Fruit fly (Drosophila melanogaster): ENCODE data around the gene CG8620.
A peak's percentile ranks its signal among the peaks of the same experiment; 100 is the strongest.

The CG8620 gene

DNA sequence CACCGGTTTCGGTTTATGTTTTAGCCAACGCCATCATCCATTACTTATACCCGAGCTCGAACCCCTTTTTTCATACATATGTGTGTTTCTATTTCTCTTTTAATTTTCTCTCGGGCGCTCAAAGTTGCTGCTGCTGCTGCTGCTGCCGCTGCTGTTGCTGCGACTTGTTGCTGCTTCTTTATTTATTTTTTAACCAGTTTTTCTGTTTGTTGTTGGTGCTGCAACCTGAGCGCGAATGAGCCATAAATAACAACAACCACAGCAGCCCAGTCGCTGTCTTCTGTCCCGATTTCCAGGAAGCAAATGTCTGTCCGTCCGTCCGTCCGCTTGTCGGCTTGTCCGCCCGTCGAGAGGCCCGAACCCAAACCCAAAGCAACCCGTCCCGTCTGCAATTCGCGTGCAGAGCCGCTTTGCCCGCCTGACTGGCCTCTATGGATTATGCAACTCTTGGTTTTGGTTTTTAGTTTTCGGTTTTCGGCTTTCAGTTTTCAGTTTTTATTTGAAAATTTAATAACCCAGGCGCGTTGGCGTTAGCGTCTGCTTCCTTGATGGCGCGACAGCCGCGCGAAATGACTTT is 20.2 kb upstream of the CG8620 start:
- TF ChIP-seq Med (GFP tag) (peak; percentile 66), CG13624 (GFP tag; optimal IDR thresholded peaks at IDR 0.05) (no peak), CG32772 (GFP tag; IDR thresholded peaks at IDR 0.05) (no peak), CG13287 (GFP tag; IDR thresholded peaks at IDR 0.05; ENCODE audit: partially characterized antibody) (no peak), CG8924 (tag; optimal IDR thresholded peaks at IDR 0.05) (no peak), CG18619 (GFP tag; optimal IDR thresholded peaks at IDR 0.05) (no peak), nom (GFP tag; optimal IDR thresholded peaks at IDR 0.05) (no peak), CG4360 (GFP tag; IDR thresholded peaks at IDR 0.05) (peak; percentile 96), nmo (GFP tag; optimal IDR thresholded peaks at IDR 0.05) (no peak), Stat92E (GFP tag; optimal IDR thresholded peaks at IDR 0.05) (peak in 1 of 3 experiments; percentile 97), CG8359 (GFP tag; optimal IDR thresholded peaks at IDR 0.05; ENCODE audit: borderline replicate concordance) (no peak), ftz-f1 (GFP tag; optimal IDR thresholded peaks at IDR 0.05) (no peak), mam (GFP tag; optimal IDR thresholded peaks at IDR 0.05) (no peak), gsb-n (tag; optimal IDR thresholded peaks at IDR 0.05) (no peak), lbe (GFP tag; optimal IDR thresholded peaks at IDR 0.05) (no peak), B-H1 (GFP tag; IDR thresholded peaks at IDR 0.05) (no peak), H2.0 (GFP tag; IDR thresholded peaks at IDR 0.05) (no peak), Hr51 (GFP tag; optimal IDR thresholded peaks at IDR 0.05) (no peak), luna (GFP tag; optimal IDR thresholded peaks at IDR 0.05) (no peak), fd3F (GFP tag; optimal IDR thresholded peaks at IDR 0.05) (no peak), Aef1 (GFP tag; IDR thresholded peaks at IDR 0.05) (no peak), br (optimal IDR thresholded peaks at IDR 0.05) (no peak), Eip74EF (GFP tag; optimal IDR thresholded peaks at IDR 0.05) (peak in 1 of 2 experiments; percentile 43), unpg (GFP tag; optimal IDR thresholded peaks at IDR 0.05) (no peak), chinmo (GFP tag; IDR thresholded peaks at IDR 0.05; ENCODE audit: partially characterized antibody) (0 out of 4 replicates have a peak, but pooled peaks have one; percentile 64), CG32767 (GFP tag; IDR thresholded peaks at IDR 0.05) (no peak), CG5180 (GFP tag; optimal IDR thresholded peaks at IDR 0.05) (peak; percentile 14), CG13424 (tag; optimal IDR thresholded peaks at IDR 0.05) (no peak), Adf1 (GFP tag; IDR thresholded peaks at IDR 0.05) (peak; percentile 24; the same call in 1 of the 2 replicates), Doc3 (GFP tag; IDR thresholded peaks at IDR 0.05; ENCODE audit: partially characterized antibody) (no peak), CG6654 (GFP tag; optimal IDR thresholded peaks at IDR 0.05) (no peak), CG6175 (GFP tag; IDR thresholded peaks at IDR 0.05) (peak; percentile 73; the same call in 2 of the 3 replicates), CG4707 (GFP tag; optimal IDR thresholded peaks at IDR 0.05) (no peak), CG2678 (tag; optimal IDR thresholded peaks at IDR 0.05) (no peak), Dip2 (GFP tag; IDR thresholded peaks at IDR 0.05) (no peak), eve (GFP tag; optimal IDR thresholded peaks at IDR 0.05) (no peak), CG18011 (GFP tag; optimal IDR thresholded peaks at IDR 0.05) (no peak), Dek (tag; optimal IDR thresholded peaks at IDR 0.05) (no peak), chm (GFP tag; IDR thresholded peaks at IDR 0.05) (no peak), D19A (tag; optimal IDR thresholded peaks at IDR 0.05) (no peak), Mrtf (GFP tag; IDR thresholded peaks at IDR 0.05) (no peak), CG17359 (tag; optimal IDR thresholded peaks at IDR 0.05) (no peak), CG5245 (GFP tag; optimal IDR thresholded peaks at IDR 0.05) (no peak), CG4282 (GFP tag; optimal IDR thresholded peaks at IDR 0.05) (no peak), fd102C (GFP tag; optimal IDR thresholded peaks at IDR 0.05) (no peak), ara (GFP tag; IDR thresholded peaks at IDR 0.05) (no peak), fu2 (GFP tag; optimal IDR thresholded peaks at IDR 0.05) (no peak), CG3995 (GFP tag; optimal IDR thresholded peaks at IDR 0.05) (no peak), CG4424 (GFP tag; optimal IDR thresholded peaks at IDR 0.05) (no peak), Ravus (GFP tag; IDR thresholded peaks at IDR 0.05) (no peak)
